Worm (Caenorhabditis elegans): ENCODE data around the gene C10G8.2.
A peak's percentile ranks its signal among the peaks of the same experiment; 100 is the strongest.

ce11 chrV:5272619-5273074, 41.6 kb upstream of the C10G8.2 start:
- TF ChIP-seq ama-1 (optimal IDR thresholded peaks at IDR 0.05), result no peak
- peak; percentile 18 for TF ChIP-seq skn-1 (tag; optimal IDR thresholded peaks at IDR 0.05)
- peak; percentile 85 for TF ChIP-seq nhr-19 (GFP tag; conservative IDR thresholded peaks at IDR 0.05)
- TF ChIP-seq lsy-2 (tag; optimal IDR thresholded peaks at IDR 0.05), result peak; percentile 1 to 4
- TF ChIP-seq ztf-11 (tag; optimal IDR thresholded peaks at IDR 0.05), result no peak
- peak in 1 of 3 experiments; percentile 20 for TF ChIP-seq ceh-82 (tag; optimal IDR thresholded peaks at IDR 0.05)
- TF ChIP-seq lin-39 (tag; optimal IDR thresholded peaks at IDR 0.05), result no peak
